Worm (Caenorhabditis elegans) whole organism, L4/young adult: Measurements from ENCODE around the gene Y25C1A.13.

Source experiments
- dao-5 ChIP-seq: sonication (generic microtip); optimal IDR thresholded peaks from 2 replicates; lab custom pipeline; 2016; ENCODE audit warnings: missing genotype, missing genetic modification characterization, moderate library complexity, missing compliant biosample characterization
- him-1 ChIP-seq: sonication (generic microtip); optimal IDR thresholded peaks from 2 replicates; lab custom pipeline; 2016; ENCODE audit warnings: missing genotype, missing genetic modification reagents, missing genetic modification characterization, missing compliant biosample characterization

DNA sequence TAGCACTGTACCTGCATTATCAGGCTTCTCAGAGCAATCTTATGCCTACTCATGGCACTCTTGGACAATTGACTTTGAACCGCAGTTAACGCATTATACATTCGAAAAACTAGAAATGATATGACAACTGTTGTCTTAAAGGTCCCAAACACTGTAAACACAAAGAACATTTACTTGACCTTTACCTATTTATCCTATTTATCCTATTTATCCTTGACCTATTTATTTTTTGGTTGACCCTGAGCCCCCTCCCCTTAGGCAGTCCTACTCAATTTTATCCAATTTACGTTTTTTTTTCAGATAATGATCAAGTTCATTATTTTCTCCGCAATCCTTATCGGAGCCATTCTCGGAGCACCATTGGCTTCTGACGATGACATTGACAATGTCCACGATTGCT lies 40.6 kb upstream of the Y25C1A.13 start, which contains the start of the genes T10D4.14 and T10D4.19:
- TF ChIP-seq dao-5 (tag; lab: Kevin White, UChicago) (no peak), him-1 (tag; lab: Kevin White, UChicago) (no peak)
